Fruit fly (Drosophila melanogaster): ENCODE measurements around the gene LManII.

Gene LManII

DNA sequence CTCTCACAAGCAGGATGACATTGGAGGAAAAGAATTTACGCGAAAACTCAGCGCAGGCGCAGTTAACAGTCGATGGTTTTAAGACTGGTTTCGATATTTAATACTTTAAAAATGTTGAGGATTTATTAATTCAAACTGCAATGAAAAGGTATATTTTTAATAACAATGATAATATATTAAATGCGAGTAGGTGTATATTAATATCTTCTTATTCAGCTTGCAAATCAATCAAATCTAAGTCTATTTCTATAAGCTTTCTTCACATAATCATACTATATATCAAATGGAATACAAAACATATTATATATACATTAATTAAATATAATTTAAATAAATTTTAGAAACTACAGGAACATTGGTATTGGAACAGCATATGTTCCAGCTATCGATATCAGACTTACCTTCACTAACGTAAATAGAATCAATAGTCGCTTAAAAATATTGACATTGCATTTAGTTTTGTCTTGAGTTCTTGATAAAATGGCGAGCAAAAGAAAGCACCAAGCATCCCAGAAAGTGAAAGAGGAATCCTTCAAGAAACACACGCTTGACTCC is 21.8 kb upstream of the LManII start, which contains the start of the genes TBC1D16 and holn1 (continued):
- TF ChIP-seq CG4820 (GFP tag; optimal IDR thresholded peaks at IDR 0.05) = no peak
- TF ChIP-seq bsh (GFP tag; optimal IDR thresholded peaks at IDR 0.05) = no peak
- no peak for TF ChIP-seq Ada2b (GFP tag; IDR thresholded peaks at IDR 0.05)
- no peak for TF ChIP-seq zf30C (GFP tag; optimal IDR thresholded peaks at IDR 0.05)
- TF ChIP-seq crc (GFP tag; optimal IDR thresholded peaks at IDR 0.05) = no peak
- TF ChIP-seq CG30020 (tag; optimal IDR thresholded peaks at IDR 0.05) = peak; percentile 94
- TF ChIP-seq pnt (GFP tag; optimal IDR thresholded peaks at IDR 0.05) = no peak
- TF ChIP-seq CG12104 (GFP tag; optimal IDR thresholded peaks at IDR 0.05) = peak; percentile 1
- no peak for TF ChIP-seq Deaf1 (tag; optimal IDR thresholded peaks at IDR 0.05)
- TF ChIP-seq sima (GFP tag; optimal IDR thresholded peaks at IDR 0.05) = no peak
- no peak for TF ChIP-seq Nf-YA (GFP tag; IDR thresholded peaks at IDR 0.05)
- TF ChIP-seq ato (GFP tag; IDR thresholded peaks at IDR 0.05; ENCODE audit: partially characterized antibody) = no peak
- TF ChIP-seq CG17802 (tag; optimal IDR thresholded peaks at IDR 0.05) = no peak
- TF ChIP-seq CG18619 (GFP tag; optimal IDR thresholded peaks at IDR 0.05) = no peak
- TF ChIP-seq tgo (GFP tag; IDR thresholded peaks at IDR 0.05) = no peak
- TF ChIP-seq CG3281 (GFP tag; optimal IDR thresholded peaks at IDR 0.05) = no peak
- no peak for TF ChIP-seq CHES-1-like (GFP tag; optimal IDR thresholded peaks at IDR 0.05)
- TF ChIP-seq CG34224 (GFP tag; IDR thresholded peaks at IDR 0.05; ENCODE audit: partially characterized antibody) = peak; percentile 45; the same call in 2 of the 3 replicates
- no peak for TF ChIP-seq jumu (GFP tag; optimal IDR thresholded peaks at IDR 0.05)
- no peak for TF ChIP-seq CG17612 (GFP tag; IDR thresholded peaks at IDR 0.05)
- no peak for TF ChIP-seq CG18764 (GFP tag; optimal IDR thresholded peaks at IDR 0.05)
- TF ChIP-seq nerfin-2 (GFP tag; IDR thresholded peaks at IDR 0.05; ENCODE audit: partially characterized antibody) = no peak
- TF ChIP-seq nerfin-1 (tag; optimal IDR thresholded peaks at IDR 0.05) = peak; percentile 3
- TF ChIP-seq croc (GFP tag; conservative IDR thresholded peaks at IDR 0.05) = no peak
- TF ChIP-seq CG1529 (GFP tag; optimal IDR thresholded peaks at IDR 0.05) = no peak
- no peak for TF ChIP-seq CG13624 (GFP tag; optimal IDR thresholded peaks at IDR 0.05)
- peak; percentile 8 for TF ChIP-seq CG1603 (tag; optimal IDR thresholded peaks at IDR 0.05)
- TF ChIP-seq CG15073 (GFP tag; optimal IDR thresholded peaks at IDR 0.05) = no peak
- no peak for TF ChIP-seq Doc2 (GFP tag; IDR thresholded peaks at IDR 0.05)
- no peak for TF ChIP-seq salm (tag; optimal IDR thresholded peaks at IDR 0.05)
- TF ChIP-seq ash1 (GFP tag; optimal IDR thresholded peaks at IDR 0.05) = no peak
- TF ChIP-seq Atf3 (GFP tag; optimal IDR thresholded peaks at IDR 0.05) = no peak
- no peak for TF ChIP-seq sob (GFP tag; IDR thresholded peaks at IDR 0.05)
- TF ChIP-seq CG6791 (GFP tag; IDR thresholded peaks at IDR 0.05; ENCODE audit: partially characterized antibody) = no peak
- TF ChIP-seq CG10959 (GFP tag; IDR thresholded peaks at IDR 0.05) = no peak
- 0 out of 2 replicates have a peak, but pooled peaks have one; percentile 25 for TF ChIP-seq Xrp1 (GFP tag; IDR thresholded peaks at IDR 0.05)
- no peak for TF ChIP-seq tin (GFP tag; optimal IDR thresholded peaks at IDR 0.05)
- TF ChIP-seq CG2712 (tag; optimal IDR thresholded peaks at IDR 0.05) = peak; percentile 30
- TF ChIP-seq pfk (GFP tag; optimal IDR thresholded peaks at IDR 0.05) = peak; percentile 90
- TF ChIP-seq Ptx1 (GFP tag; IDR thresholded peaks at IDR 0.05) = no peak
- no peak for TF ChIP-seq CG11504 (tag; optimal IDR thresholded peaks at IDR 0.05)
- no peak for TF ChIP-seq chinmo (GFP tag; IDR thresholded peaks at IDR 0.05; ENCODE audit: partially characterized antibody)
- TF ChIP-seq CG10267 (tag; optimal IDR thresholded peaks at IDR 0.05) = peak; percentile 1
- TF ChIP-seq NFAT (GFP tag; IDR thresholded peaks at IDR 0.05) = no peak
- peak; percentile 21 for TF ChIP-seq Dp (GFP tag; optimal IDR thresholded peaks at IDR 0.05)
- no peak for TF ChIP-seq Dek (tag; optimal IDR thresholded peaks at IDR 0.05)
- no peak for TF ChIP-seq z (GFP tag; IDR thresholded peaks at IDR 0.05)
- no peak for TF ChIP-seq Hsf (GFP tag; optimal IDR thresholded peaks at IDR 0.05)
- peak; percentile 37 for TF ChIP-seq CG14710 (tag; optimal IDR thresholded peaks at IDR 0.05)
- TF ChIP-seq CG10462 (GFP tag; optimal IDR thresholded peaks at IDR 0.05) = no peak
- TF ChIP-seq Optix (GFP tag; IDR thresholded peaks at IDR 0.05) = no peak

All from whole organism, embryonic.